Worm (Caenorhabditis elegans) whole organism, mixed stage, embryonic: ENCODE measurements around the gene pal-1.

Experiments used
- blmp-1 ChIP-seq: fragments of 150-350 bp; optimal IDR thresholded peaks from 2 replicates; lab custom pipeline; 2014; ENCODE audit warnings: missing biosample characterization, missing genetic modification characterization
- nhr-237 ChIP-seq: fragments of 150-350 bp; optimal IDR thresholded peaks from 2 replicates; lab custom pipeline; 2014; ENCODE audit warnings: missing biosample characterization, missing genetic modification characterization

- TF ChIP-seq blmp-1 (no peak), nhr-237 (tag; lab: Kevin White, UChicago) (no peak)
Observed at ce11 chrIII:4830207-4830606, 20.8 kb upstream of the pal-1 start, which contains the start of gene nspd-9.
